Fruit fly (Drosophila melanogaster): ENCODE data around the gene GNBP2.

- TF ChIP-seq toe (GFP tag; optimal IDR thresholded peaks at IDR 0.05) (no peak), bab1 (GFP tag; optimal IDR thresholded peaks at IDR 0.05) (peak; percentile 74), cnc (optimal IDR thresholded peaks at IDR 0.05) (no peak), tj (GFP tag; optimal IDR thresholded peaks at IDR 0.05) (peak; percentile 59), CG7101 (tag; optimal IDR thresholded peaks at IDR 0.05) (peak; percentile 71), pad (GFP tag; optimal IDR thresholded peaks at IDR 0.05) (peak; percentile 40), kay (GFP tag; ENCODE audit: borderline replicate concordance) (no peak), cic (GFP tag; optimal IDR thresholded peaks at IDR 0.05) (peak; percentile 20), ovo (GFP tag; optimal IDR thresholded peaks at IDR 0.05) (peak; percentile 11), CG7045 (GFP tag; optimal IDR thresholded peaks at IDR 0.05) (peak; percentile 66)
Observed at dm6 chr3L:18681550-18682217, 6.5 kb upstream of the GNBP2 start, which contains the start of the genes Sgf11 and CG32202.

Measured in whole organism, adult.